Fruit fly (Drosophila melanogaster) whole organism, embryonic: ENCODE data around the gene ghi.

Experiments used
- B-H1 ChIP-seq: fragments of 200-800 bp; sonication (Bioruptor generic); IDR thresholded peaks from 3 replicates; pipeline ENCODE4 v1.3.6; 2022; ENCODE audit warnings: missing biosample characterization, missing genetic modification characterization
- CG10366 ChIP-seq: fragments of 200-800 bp; sonication (Bioruptor generic); IDR thresholded peaks from 2 replicates; pipeline ENCODE4 v1.3.6; 2022; ENCODE audit warnings: missing biosample characterization, missing genetic modification characterization
- CG10431 ChIP-seq: fragments of 200-800 bp; sonication (Bioruptor generic); optimal IDR thresholded peaks from 3 replicates; lab custom pipeline; 2018; ENCODE audit warnings: missing biosample characterization, mild to moderate bottlenecking, missing genetic modification characterization
- CG11247 ChIP-seq: fragments of 200-800 bp; sonication (Bioruptor generic); IDR thresholded peaks from 2 replicates; pipeline ENCODE4 v1.3.6; 2022; ENCODE audit warnings: missing biosample characterization, missing genetic modification characterization
- CG11696 ChIP-seq: fragments of 200-800 bp; sonication (Bioruptor generic); IDR thresholded peaks from 2 replicates; pipeline ENCODE4 v1.3.6; 2022; ENCODE audit warnings: missing biosample characterization, missing genetic modification characterization
- CG12104 ChIP-seq: fragments of 200-800 bp; sonication (Bioruptor generic); optimal IDR thresholded peaks from 3 replicates; lab custom pipeline; 2016; ENCODE audit warnings: missing biosample characterization, missing genetic modification characterization
- CG12219 ChIP-seq: fragments of 200-800 bp; sonication (Bioruptor generic); optimal IDR thresholded peaks from 3 replicates; lab custom pipeline; 2018; ENCODE audit warnings: missing biosample characterization, mild to moderate bottlenecking, missing genetic modification characterization
- CG12769 ChIP-seq: fragments of 200-800 bp; sonication (Bioruptor generic); optimal IDR thresholded peaks from 2 replicates; lab custom pipeline; 2019; ENCODE audit warnings: missing biosample characterization, mild to moderate bottlenecking, missing genetic modification characterization, moderate library complexity
- CG15479 ChIP-seq: fragments of 200-800 bp; sonication (Bioruptor generic); optimal IDR thresholded peaks from 3 replicates; lab custom pipeline; 2019; ENCODE audit warnings: missing biosample characterization, mild to moderate bottlenecking, missing genetic modification characterization, moderate library complexity
- CG15514 ChIP-seq: fragments of 200-800 bp; sonication (Bioruptor generic); optimal IDR thresholded peaks from 3 replicates; lab custom pipeline; 2017; ENCODE audit warnings: missing biosample characterization, missing genetic modification characterization, mild to moderate bottlenecking, moderate library complexity, missing genetic modification reagents
- CG15696 ChIP-seq: fragments of 200-800 bp; sonication (Bioruptor generic); optimal IDR thresholded peaks from 2 replicates; lab custom pipeline; 2019; ENCODE audit warnings: missing biosample characterization, mild to moderate bottlenecking, missing genetic modification characterization, moderate library complexity
- CG1647 ChIP-seq: fragments of 200-800 bp; sonication (Bioruptor generic); optimal IDR thresholded peaks from 3 replicates; lab custom pipeline; 2016; ENCODE audit warnings: missing biosample characterization, missing genetic modification characterization
- CG17359 ChIP-seq: fragments of 200-800 bp; sonication (Bioruptor generic); optimal IDR thresholded peaks from 3 replicates; lab custom pipeline; 2018; ENCODE audit warnings: missing biosample characterization, mild to moderate bottlenecking, missing genetic modification characterization, moderate library complexity
- CG1832 ChIP-seq: fragments of 200-800 bp; sonication (Bioruptor generic); optimal IDR thresholded peaks from 2 replicates; lab custom pipeline; 2017; ENCODE audit warnings: missing biosample characterization, mild to moderate bottlenecking, missing genetic modification characterization, inconsistent platforms
- CG2120 ChIP-seq: fragments of 200-800 bp; sonication (Bioruptor generic); optimal IDR thresholded peaks from 3 replicates; lab custom pipeline; 2016; ENCODE audit warnings: missing biosample characterization, missing genetic modification characterization
- CG2678 ChIP-seq: fragments of 200-800 bp; sonication (Bioruptor generic); optimal IDR thresholded peaks from 3 replicates; lab custom pipeline; 2019; ENCODE audit warnings: missing biosample characterization, mild to moderate bottlenecking, missing genetic modification characterization, moderate library complexity
- CG31441 ChIP-seq: fragments of 200-800 bp; sonication (Bioruptor generic); IDR thresholded peaks from 2 replicates; pipeline ENCODE4 v1.3.6; 2022; ENCODE audit warnings: missing biosample characterization, missing genetic modification characterization
- CG33557 ChIP-seq: fragments of 200-800 bp; sonication (Bioruptor generic); optimal IDR thresholded peaks from 2 replicates; lab custom pipeline; 2019; ENCODE audit warnings: missing biosample characterization, mild to moderate bottlenecking, missing genetic modification characterization, moderate library complexity
- CG6272 ChIP-seq: fragments of 200-800 bp; sonication (Bioruptor generic); IDR thresholded peaks from 2 replicates; pipeline ENCODE4 v1.3.6; 2022; ENCODE audit warnings: missing biosample characterization, missing genetic modification characterization
- CG6765 ChIP-seq: fragments of 200-800 bp; sonication (Bioruptor generic); optimal IDR thresholded peaks from 3 replicates; lab custom pipeline; 2017; ENCODE audit warnings: missing biosample characterization, mild to moderate bottlenecking, missing genetic modification characterization
- CG8281 ChIP-seq: fragments of 200-800 bp; sonication (Bioruptor generic); optimal IDR thresholded peaks from 2 replicates; lab custom pipeline; 2018; ENCODE audit warnings: missing biosample characterization, mild to moderate bottlenecking, missing genetic modification characterization, moderate library complexity
- CG9876 ChIP-seq: fragments of 200-800 bp; sonication (Bioruptor generic); optimal IDR thresholded peaks from 2 replicates; lab custom pipeline; 2016; ENCODE audit warnings: missing biosample characterization, missing genetic modification characterization
- Chrac-16 ChIP-seq: fragments of 200-800 bp; sonication (Bioruptor generic); optimal IDR thresholded peaks from 3 replicates; lab custom pipeline; 2016; ENCODE audit warnings: missing biosample characterization, missing genetic modification characterization
- Dref ChIP-seq: fragments of 200-800 bp; sonication (Bioruptor generic); IDR thresholded peaks from 2 replicates; pipeline ENCODE4 v1.3.6; 2022; ENCODE audit warnings: missing biosample characterization, missing genetic modification characterization
- E2f1 ChIP-seq: fragments of 200-800 bp; sonication (Bioruptor generic); IDR thresholded peaks from 2 replicates; pipeline ENCODE4 v1.3.6; 2022; ENCODE audit warnings: missing biosample characterization, missing genetic modification characterization
- HLH54F ChIP-seq: fragments of 200-800 bp; sonication (Bioruptor generic); optimal IDR thresholded peaks from 3 replicates; lab custom pipeline; 2016; ENCODE audit warnings: missing biosample characterization, missing genetic modification characterization
- Hr3 ChIP-seq: fragments of 200-800 bp; sonication (Bioruptor generic); optimal IDR thresholded peaks from 3 replicates; lab custom pipeline; 2016; ENCODE audit warnings: missing biosample characterization, missing genetic modification characterization
- Hr78 ChIP-seq, 2 experiments: fragments of 200-800 bp in 1 of 2; fragments of >200 bp in 1 of 2; sonication (Bioruptor generic) in 1 of 2; optimal IDR thresholded peaks; 2 replicates each; lab custom pipeline; 2017 to 2019; ENCODE audit warnings: missing biosample characterization in 2 of 2, missing genetic modification characterization in 2 of 2, mild to moderate bottlenecking in 1 of 2, moderate library complexity in 1 of 2
- MTF-1 ChIP-seq: fragments of 200-800 bp; sonication (Bioruptor generic); optimal IDR thresholded peaks from 2 replicates; lab custom pipeline; 2018; ENCODE audit warnings: missing biosample characterization, mild to moderate bottlenecking, missing genetic modification characterization, borderline replicate concordance
- Mad ChIP-seq: fragments of 200-800 bp; sonication (Bioruptor generic); optimal IDR thresholded peaks from 2 replicates; lab custom pipeline; 2016; ENCODE audit warnings: missing biosample characterization, missing genetic modification characterization
- Nf-YA ChIP-seq: fragments of 200-800 bp; sonication (Bioruptor generic); IDR thresholded peaks from 2 replicates; pipeline ENCODE4 v1.3.6; 2022; ENCODE audit warnings: missing biosample characterization, missing genetic modification characterization
- Ravus ChIP-seq: fragments of 200-800 bp; sonication (Bioruptor generic); IDR thresholded peaks from 2 replicates; pipeline ENCODE4 v1.3.6; 2022; ENCODE audit warnings: missing biosample characterization, missing genetic modification characterization
- Side ChIP-seq: fragments of 200-800 bp; sonication (Bioruptor generic); optimal IDR thresholded peaks from 2 replicates; lab custom pipeline; 2016; ENCODE audit warnings: missing biosample characterization, missing genetic modification characterization
- Sin3A ChIP-seq: fragments of >200 bp; optimal IDR thresholded peaks from 2 replicates; lab custom pipeline; 2018
- Trl ChIP-seq, 3 experiments: fragments of >200 bp in 2 of 3; fragments of 200-800 bp in 1 of 3; sonication (Bioruptor generic) in 1 of 3; optimal IDR thresholded peaks; 2 replicates in 1 of 3; 3 replicates in 2 of 3; lab custom pipeline; 2016 to 2017; ENCODE audit warnings: missing biosample characterization in 1 of 3, missing genetic modification characterization in 1 of 3
- Xbp1 ChIP-seq: fragments of 200-800 bp; sonication (Bioruptor generic); optimal IDR thresholded peaks from 3 replicates; lab custom pipeline; 2016; ENCODE audit warnings: missing biosample characterization, mild to moderate bottlenecking, missing genetic modification characterization
- abd-A ChIP-seq: fragments of 200-800 bp; sonication (Bioruptor generic); optimal IDR thresholded peaks from 3 replicates; lab custom pipeline; 2019; ENCODE audit warnings: missing biosample characterization, mild to moderate bottlenecking, missing genetic modification characterization, moderate library complexity
- chif ChIP-seq, 2 experiments: fragments of 200-800 bp; sonication (Bioruptor generic); optimal IDR thresholded peaks; 3 replicates each; lab custom pipeline; 2016; ENCODE audit warnings: missing biosample characterization in 2 of 2, missing genetic modification characterization in 2 of 2
- en ChIP-seq: fragments of 200-800 bp; sonication (Bioruptor generic); optimal IDR thresholded peaks from 2 replicates; lab custom pipeline; 2016; ENCODE audit warnings: missing biosample characterization, missing genetic modification characterization
- gsb ChIP-seq: fragments of 200-800 bp; sonication (Bioruptor generic); IDR thresholded peaks from 2 replicates; pipeline ENCODE4 v1.3.6; 2022; ENCODE audit warnings: missing biosample characterization, missing genetic modification characterization
- hbn ChIP-seq: fragments of 200-800 bp; sonication (Bioruptor generic); IDR thresholded peaks from 2 replicates; pipeline ENCODE4 v1.3.6; 2022; ENCODE audit warnings: missing biosample characterization, missing genetic modification characterization; ENCODE audit not compliant: partially characterized antibody
- ken ChIP-seq: fragments of 200-800 bp; sonication (Bioruptor generic); IDR thresholded peaks from 3 replicates; pipeline ENCODE4 v1.3.6; 2022; ENCODE audit warnings: missing biosample characterization, missing genetic modification characterization
- lilli ChIP-seq: fragments of 200-800 bp; sonication (Bioruptor generic); optimal IDR thresholded peaks from 3 replicates; lab custom pipeline; 2016; ENCODE audit warnings: missing biosample characterization, missing genetic modification characterization
- rib ChIP-seq: fragments of 200-800 bp; sonication (Bioruptor generic); IDR thresholded peaks from 2 replicates; pipeline ENCODE4 v1.3.6; 2022; ENCODE audit warnings: missing biosample characterization, missing genetic modification characterization
- schlank ChIP-seq: fragments of 200-800 bp; sonication (Bioruptor generic); optimal IDR thresholded peaks from 2 replicates; lab custom pipeline; 2018; ENCODE audit warnings: missing biosample characterization, mild to moderate bottlenecking, missing genetic modification characterization
- sima ChIP-seq: fragments of 200-800 bp; sonication (Bioruptor generic); optimal IDR thresholded peaks from 2 replicates; lab custom pipeline; 2016; ENCODE audit warnings: missing biosample characterization, missing genetic modification characterization
- sisA ChIP-seq: fragments of 200-800 bp; sonication (Bioruptor generic); IDR thresholded peaks from 2 replicates; pipeline ENCODE4 v1.3.6; 2022; ENCODE audit warnings: missing biosample characterization, missing genetic modification characterization
- slou ChIP-seq: fragments of 200-800 bp; sonication (Bioruptor generic); optimal IDR thresholded peaks from 3 replicates; lab custom pipeline; 2016; ENCODE audit warnings: missing biosample characterization, missing genetic modification characterization
- slp2 ChIP-seq: fragments of 200-800 bp; sonication (Bioruptor generic); optimal IDR thresholded peaks from 2 replicates; lab custom pipeline; 2016; ENCODE audit warnings: missing biosample characterization, missing genetic modification characterization
- unc-4 ChIP-seq: fragments of 200-800 bp; sonication (Bioruptor generic); IDR thresholded peaks from 2 replicates; pipeline ENCODE4 v1.3.6; 2022; ENCODE audit warnings: missing biosample characterization, missing genetic modification characterization; ENCODE audit not compliant: partially characterized antibody
- zen2 ChIP-seq: fragments of 200-800 bp; sonication (Bioruptor generic); IDR thresholded peaks from 3 replicates; pipeline ENCODE4 v1.3.6; 2022; ENCODE audit warnings: missing biosample characterization, missing genetic modification characterization; ENCODE audit not compliant: partially characterized antibody

ghi gene

dm6 chr3L:9446731-9447238 is 4.9 kb upstream of the ghi start, which contains the start of gene CG3529 (continued):
- TF ChIP-seq CG10366 (GFP tag; lab: Robert Waterston, UW) (no peak), Xbp1 (peak; percentile 8), Trl (optimal IDR thresholded peaks at IDR 0.05; lab: Kevin White, UChicago) (no peak), Trl (GFP tag; optimal IDR thresholded peaks at IDR 0.05; lab: Kevin White, UChicago) (no peak), CG1647 (GFP tag; lab: Kevin White, UChicago) (peak; percentile 35), Side (GFP tag; lab: Kevin White, UChicago) (no peak), CG17359 (tag; lab: Kevin White, UChicago) (peak; percentile 13), unc-4 (GFP tag; lab: Robert Waterston, UW) (no peak), hbn (GFP tag; lab: Robert Waterston, UW) (no peak), CG15479 (GFP tag; lab: Kevin White, UChicago) (no peak), ken (no peak), Dref (GFP tag; lab: Robert Waterston, UW) (no peak), lilli (GFP tag; lab: Kevin White, UChicago) (peak; percentile 21), sisA (GFP tag; lab: Robert Waterston, UW) (no peak), B-H1 (GFP tag; lab: Robert Waterston, UW) (no peak), Ravus (GFP tag; lab: Robert Waterston, UW) (no peak), CG12769 (peak; percentile 21), CG9876 (GFP tag; lab: Kevin White, UChicago) (no peak), zen2 (GFP tag; lab: Robert Waterston, UW) (no peak), slou (GFP tag; lab: Kevin White, UChicago) (no peak), MTF-1 (peak; percentile 36), Chrac-16 (GFP tag; lab: Kevin White, UChicago) (peak; percentile 3), CG8281 (tag; lab: Kevin White, UChicago) (no peak), gsb (0 out of 2 replicates have a peak, but pooled peaks have one; percentile 28), Hr3 (GFP tag; lab: Kevin White, UChicago) (no peak), chif (GFP tag; optimal IDR thresholded peaks at IDR 0.05; lab: Kevin White, UChicago) (no peak), slp2 (GFP tag; lab: Kevin White, UChicago) (peak; percentile 17), Mad (peak; percentile 18), CG10431 (GFP tag; lab: Kevin White, UChicago) (no peak), CG11696 (GFP tag; lab: Robert Waterston, UW) (no peak), CG15696 (tag; lab: Kevin White, UChicago) (peak; percentile 20), HLH54F (peak; percentile 5), CG6272 (GFP tag; lab: Robert Waterston, UW) (no peak), CG31441 (peak; percentile 40; the same call in 1 of the 2 replicates), CG15514 (GFP tag; lab: Kevin White, UChicago) (peak; percentile 73), CG6765 (peak; percentile 28), Sin3A (lab: Kevin White, UChicago) (peak; percentile 25), CG11247 (no peak), CG2678 (tag; lab: Kevin White, UChicago) (peak; percentile 23), en (GFP tag; lab: Kevin White, UChicago) (no peak), Hr78 (GFP tag; optimal IDR thresholded peaks at IDR 0.05; lab: Kevin White, UChicago) (no peak), E2f1 (GFP tag; lab: Robert Waterston, UW) (no peak), CG33557 (no peak), CG2120 (GFP tag; lab: Kevin White, UChicago) (peak; percentile 35), sima (GFP tag; lab: Kevin White, UChicago) (no peak), Nf-YA (GFP tag; lab: Robert Waterston, UW) (peak; percentile 53; the same call in 1 of the 2 replicates), CG1832 (GFP tag; lab: Kevin White, UChicago) (no peak), rib (GFP tag; lab: Robert Waterston, UW) (no peak), abd-A (tag; lab: Kevin White, UChicago) (no peak), CG12219 (GFP tag; lab: Kevin White, UChicago) (peak; percentile 4), CG12104 (GFP tag; lab: Kevin White, UChicago) (peak; percentile 21), schlank (tag; lab: Kevin White, UChicago) (no peak)
